Fruit fly (Drosophila melanogaster): Measurements from ENCODE around the gene CG10077.

The CG10077 gene

DNA sequence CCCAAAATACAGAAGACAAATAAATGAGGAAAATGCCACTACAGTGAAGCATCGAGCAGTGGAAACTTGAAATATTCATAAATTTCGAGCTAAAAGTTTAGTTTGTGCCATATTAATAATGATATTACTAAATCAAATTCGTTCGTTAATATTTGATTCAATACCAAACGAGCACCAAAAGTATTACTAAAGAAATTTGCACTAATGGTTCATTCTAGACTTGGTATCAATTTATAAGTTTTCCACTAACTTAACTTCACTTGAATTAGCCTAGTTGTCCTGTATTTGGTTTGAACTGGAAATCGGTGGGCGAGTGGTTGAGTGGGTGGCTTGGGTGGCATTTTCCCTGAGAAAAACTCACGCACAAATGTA is 11.8 kb downstream of the CG10077 start (continued):
- peak; percentile 10 for TF ChIP-seq CG13296 (GFP tag; optimal IDR thresholded peaks at IDR 0.05)
- no peak for TF ChIP-seq Hr3 (GFP tag; optimal IDR thresholded peaks at IDR 0.05)
- no peak for TF ChIP-seq al (GFP tag; IDR thresholded peaks at IDR 0.05)
- TF ChIP-seq sug (tag; optimal IDR thresholded peaks at IDR 0.05): no peak
- TF ChIP-seq CG12769 (tag; optimal IDR thresholded peaks at IDR 0.05): peak; percentile 31
- no peak for TF ChIP-seq CG16863 (GFP tag; optimal IDR thresholded peaks at IDR 0.05)
- no peak for TF ChIP-seq CG8290 (GFP tag; optimal IDR thresholded peaks at IDR 0.05)
- no peak for TF ChIP-seq CG8290 (tag; optimal IDR thresholded peaks at IDR 0.05)
- no peak for TF ChIP-seq CG5180 (GFP tag; optimal IDR thresholded peaks at IDR 0.05)
- no peak for TF ChIP-seq CG12659 (GFP tag; optimal IDR thresholded peaks at IDR 0.05)
- no peak for TF ChIP-seq dimm (GFP tag; IDR thresholded peaks at IDR 0.05)
- TF ChIP-seq gcm2 (GFP tag; optimal IDR thresholded peaks at IDR 0.05): no peak
- TF ChIP-seq dmrt99B (tag; optimal IDR thresholded peaks at IDR 0.05): peak; percentile 22
- peak; percentile 46; the same call in 1 of the 3 replicates for TF ChIP-seq dysf (GFP tag; IDR thresholded peaks at IDR 0.05)
- no peak for TF ChIP-seq CG6654 (GFP tag; optimal IDR thresholded peaks at IDR 0.05)
- peak; percentile 85 for TF ChIP-seq grau (tag; optimal IDR thresholded peaks at IDR 0.05)
- peak; percentile 26 for TF ChIP-seq CG11504 (tag; optimal IDR thresholded peaks at IDR 0.05)
- no peak for TF ChIP-seq cas (GFP tag; IDR thresholded peaks at IDR 0.05)
- TF ChIP-seq CG14050 (GFP tag; IDR thresholded peaks at IDR 0.05): no peak
- TF ChIP-seq CG10147 (GFP tag; optimal IDR thresholded peaks at IDR 0.05): no peak
- TF ChIP-seq E2f2 (GFP tag; IDR thresholded peaks at IDR 0.05): no peak
- TF ChIP-seq CG17359 (tag; optimal IDR thresholded peaks at IDR 0.05): no peak
- peak; percentile 41 for TF ChIP-seq CG9817 (tag; optimal IDR thresholded peaks at IDR 0.05)
- no peak for TF ChIP-seq pita (GFP tag; optimal IDR thresholded peaks at IDR 0.05)
- no peak for TF ChIP-seq caup (GFP tag; optimal IDR thresholded peaks at IDR 0.05; ENCODE audit: severe bottlenecking)
- TF ChIP-seq zf30C (GFP tag; optimal IDR thresholded peaks at IDR 0.05): no peak
- no peak for TF ChIP-seq chinmo (GFP tag; IDR thresholded peaks at IDR 0.05; ENCODE audit: partially characterized antibody)
- no peak for TF ChIP-seq Kr (GFP tag; optimal IDR thresholded peaks at IDR 0.05)
- TF ChIP-seq BtbVII (GFP tag; optimal IDR thresholded peaks at IDR 0.05): no peak
- no peak for TF ChIP-seq zen2 (GFP tag; IDR thresholded peaks at IDR 0.05; ENCODE audit: partially characterized antibody)
- TF ChIP-seq CG4360 (GFP tag; IDR thresholded peaks at IDR 0.05): no peak
- TF ChIP-seq CG17568 (GFP tag; optimal IDR thresholded peaks at IDR 0.05): no peak
- TF ChIP-seq org-1 (GFP tag; optimal IDR thresholded peaks at IDR 0.05): no peak
- no peak for TF ChIP-seq stc (GFP tag; IDR thresholded peaks at IDR 0.05)
- TF ChIP-seq Tbp (GFP tag; optimal IDR thresholded peaks at IDR 0.05): no peak
- TF ChIP-seq aop (GFP tag; IDR thresholded peaks at IDR 0.05): no peak
- TF ChIP-seq CG31441 (GFP tag; IDR thresholded peaks at IDR 0.05): peak; percentile 36; the same call in 1 of the 2 replicates
- no peak for TF ChIP-seq Ravus (GFP tag; IDR thresholded peaks at IDR 0.05)
- no peak for TF ChIP-seq CTCF (GFP tag; optimal IDR thresholded peaks at IDR 0.05)
- no peak for TF ChIP-seq ase (GFP tag; IDR thresholded peaks at IDR 0.05)
- TF ChIP-seq Dref (GFP tag; IDR thresholded peaks at IDR 0.05): no peak
- TF ChIP-seq CG2120 (GFP tag; optimal IDR thresholded peaks at IDR 0.05): peak; percentile 52
- no peak for TF ChIP-seq mirr (GFP tag; optimal IDR thresholded peaks at IDR 0.05)
- no peak for TF ChIP-seq gsb (GFP tag; IDR thresholded peaks at IDR 0.05)
- peak; percentile 6 for TF ChIP-seq CG7839 (tag; optimal IDR thresholded peaks at IDR 0.05)
- TF ChIP-seq Antp (GFP tag; optimal IDR thresholded peaks at IDR 0.05): no peak
- TF ChIP-seq HLH3B (GFP tag; IDR thresholded peaks at IDR 0.05): no peak
- TF ChIP-seq CG7357 (GFP tag; IDR thresholded peaks at IDR 0.05): no peak
- no peak for TF ChIP-seq MESR4 (GFP tag; optimal IDR thresholded peaks at IDR 0.05)
- TF ChIP-seq dan (GFP tag; IDR thresholded peaks at IDR 0.05): no peak
- TF ChIP-seq slp2 (GFP tag; optimal IDR thresholded peaks at IDR 0.05): no peak
- TF ChIP-seq mld (GFP tag; IDR thresholded peaks at IDR 0.05; ENCODE audit: partially characterized antibody): no peak
- TF ChIP-seq Dip2 (GFP tag; IDR thresholded peaks at IDR 0.05): no peak

All from whole organism, embryonic.